Worm (Caenorhabditis elegans): ENCODE data around the gene crn-6.

- TF ChIP-seq unc-62 (GFP tag; optimal IDR thresholded peaks at IDR 0.05) (no peak), elt-2 (tag; optimal IDR thresholded peaks at IDR 0.05) (no peak), pha-4 (tag; optimal IDR thresholded peaks at IDR 0.05) (no peak), ceh-82 (tag; optimal IDR thresholded peaks at IDR 0.05) (no peak), R02D3.7 (tag; optimal IDR thresholded peaks at IDR 0.05) (no peak), nhr-237 (tag; optimal IDR thresholded peaks at IDR 0.05) (no peak), ztf-11 (tag; optimal IDR thresholded peaks at IDR 0.05) (no peak), nhr-11 (tag; optimal IDR thresholded peaks at IDR 0.05) (no peak)
These were observed 34.0 kb downstream of the crn-6 start, which contains the start of gene nlp-48 for ce11 chrIII:9401036-9401435.

Data from whole organism, L3 larva.